Worm (Caenorhabditis elegans): ENCODE results near the gene H21P03.10.

H21P03.10 gene

DNA sequence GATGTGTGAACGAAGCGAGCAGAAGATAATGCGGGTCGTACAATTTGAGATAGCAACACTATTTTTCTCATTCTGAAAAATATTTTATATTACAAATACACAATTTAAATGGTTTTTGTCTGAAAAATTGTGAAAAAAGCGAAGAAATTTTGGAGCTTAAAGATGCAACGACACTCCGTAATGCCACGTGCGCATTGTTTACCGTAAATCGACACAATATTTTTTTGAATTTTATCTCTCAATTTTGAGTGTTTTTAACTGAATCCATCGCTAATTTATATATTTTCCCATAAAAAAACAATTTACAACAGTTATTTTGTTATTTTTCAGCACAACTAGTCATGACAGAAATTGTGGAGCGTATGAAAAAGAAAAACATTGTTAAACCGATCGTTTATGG is 20.4 kb downstream of the H21P03.10 start, which contains the start of the genes M04B2.4 and gfl-1 (continued):
- TF ChIP-seq pag-3 (tag; optimal IDR thresholded peaks at IDR 0.05; ENCODE audit: borderline replicate concordance, insufficient read depth) (no peak), nhr-12 (tag; optimal IDR thresholded peaks at IDR 0.05) (no peak), rnt-1 (tag; optimal IDR thresholded peaks at IDR 0.05) (no peak), efl-3 (GFP tag; optimal IDR thresholded peaks at IDR 0.05) (no peak), sox-4 (tag; optimal IDR thresholded peaks at IDR 0.05) (no peak), nhr-47 (tag; optimal IDR thresholded peaks at IDR 0.05) (peak; percentile 51), C34B4.2 (tag; optimal IDR thresholded peaks at IDR 0.05) (no peak), aha-1 (tag; optimal IDR thresholded peaks at IDR 0.05) (no peak), nhr-19 (GFP tag; conservative IDR thresholded peaks at IDR 0.05) (peak; percentile 43), C04F5.9 (tag; optimal IDR thresholded peaks at IDR 0.05) (no peak), mab-9 (GFP tag; IDR thresholded peaks at IDR 0.05) (no peak), unc-30 (tag; optimal IDR thresholded peaks at IDR 0.05) (no peak), ets-5 (GFP tag; IDR thresholded peaks at IDR 0.05) (no peak), lin-13 (GFP tag; optimal IDR thresholded peaks at IDR 0.05) (peak; percentile 13), lsy-2 (tag; optimal IDR thresholded peaks at IDR 0.05) (peak; percentile 54 to 74), fos-1 (tag; optimal IDR thresholded peaks at IDR 0.05) (no peak), dpl-1 (GFP tag; optimal IDR thresholded peaks at IDR 0.05) (peak; percentile 62 to 73 (median 72)), lin-35 (GFP tag; optimal IDR thresholded peaks at IDR 0.05) (peak; percentile 66 to 80), blmp-1 (tag; optimal IDR thresholded peaks at IDR 0.05) (peak; percentile 49), pqm-1 (tag; optimal IDR thresholded peaks at IDR 0.05) (no peak), ceh-8 (GFP tag; optimal IDR thresholded peaks at IDR 0.05) (no peak), sptf-1 (tag; optimal IDR thresholded peaks at IDR 0.05) (no peak), snpc-4 (tag; optimal IDR thresholded peaks at IDR 0.05) (no peak), zag-1 (tag; optimal IDR thresholded peaks at IDR 0.05) (no peak), nhr-85 (tag) (peak; percentile 37), lir-3 (tag; optimal IDR thresholded peaks at IDR 0.05; ENCODE audit: poor library complexity) (no peak), hpl-2 (GFP tag; optimal IDR thresholded peaks at IDR 0.05) (no peak), nhr-28 (tag; optimal IDR thresholded peaks at IDR 0.05) (no peak), lin-14 (GFP tag; optimal IDR thresholded peaks at IDR 0.05) (no peak), skn-1 (tag; optimal IDR thresholded peaks at IDR 0.05) (peak; percentile 51), hlh-17 (GFP tag; optimal IDR thresholded peaks at IDR 0.05; ENCODE audit: borderline replicate concordance) (no peak), ceh-88 (GFP tag; IDR thresholded peaks at IDR 0.05) (no peak), vab-15 (tag; optimal IDR thresholded peaks at IDR 0.05) (no peak), xbp-1 (tag; optimal IDR thresholded peaks at IDR 0.05) (peak; percentile 53), pax-3 (tag; optimal IDR thresholded peaks at IDR 0.05) (no peak), unc-86 (tag; optimal IDR thresholded peaks at IDR 0.05) (peak; percentile 4), dsc-1 (tag; optimal IDR thresholded peaks at IDR 0.05) (peak; percentile 50), nhr-20 (tag; optimal IDR thresholded peaks at IDR 0.05) (peak; percentile 32), Y116A8C.19 (tag; optimal IDR thresholded peaks at IDR 0.05; ENCODE audit: borderline replicate concordance) (no peak), ztf-11 (tag; optimal IDR thresholded peaks at IDR 0.05) (no peak), nhr-71 (tag; optimal IDR thresholded peaks at IDR 0.05) (peak; percentile 59), elt-3 (tag; optimal IDR thresholded peaks at IDR 0.05) (no peak), ama-1 (optimal IDR thresholded peaks at IDR 0.05) (no peak), mdl-1 (tag; optimal IDR thresholded peaks at IDR 0.05) (no peak), ceh-63 (GFP tag; optimal IDR thresholded peaks at IDR 0.05) (no peak), F16B12.6 (tag; optimal IDR thresholded peaks at IDR 0.05) (no peak), swsn-7 (tag; optimal IDR thresholded peaks at IDR 0.05) (peak; percentile 52), alr-1 (tag; optimal IDR thresholded peaks at IDR 0.05; ENCODE audit: borderline replicate concordance) (no peak), unc-62 (GFP tag; optimal IDR thresholded peaks at IDR 0.05) (no peak), egl-27 (tag; optimal IDR thresholded peaks at IDR 0.05) (no peak), elt-2 (tag; optimal IDR thresholded peaks at IDR 0.05) (no peak), nhr-237 (tag; optimal IDR thresholded peaks at IDR 0.05) (no peak), ceh-82 (tag; optimal IDR thresholded peaks at IDR 0.05) (peak in 2 of 3 experiments; percentile 34 to 55)

All from whole organism, L1 larva.